Worm (Caenorhabditis elegans) whole organism, L3 larva: ENCODE data around the gene ocr-1.
A peak's percentile ranks its signal among the peaks of the same experiment; 100 is the strongest.

Experiments
- ama-1 ChIP-seq: fragments of 150-350 bp; optimal IDR thresholded peaks from 2 replicates; lab custom pipeline; 2018
- ceh-28 ChIP-seq: fragments of 150-350 bp; optimal IDR thresholded peaks from 2 replicates; lab custom pipeline; 2014; ENCODE audit warnings: missing biosample characterization, missing genetic modification reagents, missing genetic modification characterization
- ceh-82 ChIP-seq: fragments of 150-350 bp; optimal IDR thresholded peaks from 2 replicates; lab custom pipeline; 2014; ENCODE audit warnings: missing biosample characterization, missing genetic modification characterization
- elt-1 ChIP-seq: fragments of 150-350 bp; optimal IDR thresholded peaks from 2 replicates; lab custom pipeline; 2014; ENCODE audit warnings: missing biosample characterization, missing genetic modification characterization
- lin-39 ChIP-seq: fragments of 150-350 bp; optimal IDR thresholded peaks from 2 replicates; lab custom pipeline; 2018; ENCODE audit warnings: missing biosample characterization, missing genetic modification reagents, missing genetic modification characterization
- pha-4 ChIP-seq: fragments of 150-350 bp; optimal IDR thresholded peaks from 2 replicates; lab custom pipeline; 2014; ENCODE audit warnings: missing biosample characterization, missing genetic modification reagents, missing genetic modification characterization
- unc-62 ChIP-seq: fragments of 150-350 bp; sonication (generic microtip); optimal IDR thresholded peaks from 4 replicates; lab custom pipeline; 2014; ENCODE audit warnings: missing biosample characterization, missing genetic modification reagents, missing genetic modification characterization
- ztf-11 ChIP-seq: fragments of 150-350 bp; optimal IDR thresholded peaks from 2 replicates; lab custom pipeline; 2014; ENCODE audit warnings: missing biosample characterization, missing genetic modification characterization

DNA sequence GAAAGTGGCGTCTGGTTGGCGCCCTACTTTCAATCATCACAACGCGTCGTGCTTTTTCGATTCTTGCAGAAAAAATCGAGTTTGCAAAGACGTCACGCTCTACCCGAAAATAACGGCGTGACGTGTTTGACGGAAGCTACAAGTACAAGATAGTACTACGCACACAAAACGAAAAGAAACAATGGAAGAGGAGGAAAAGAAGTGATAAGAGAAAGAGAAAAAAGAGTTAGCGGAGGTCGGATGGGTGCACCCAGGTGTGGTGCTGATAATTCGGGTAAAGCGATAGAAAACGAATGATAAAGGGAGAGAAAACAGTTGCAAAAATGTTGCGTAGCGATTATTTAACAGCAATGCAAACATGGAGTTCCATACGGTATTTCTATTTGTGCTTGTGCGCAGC lies 37.5 kb upstream of the ocr-1 start:
- TF ChIP-seq unc-62, result no peak
- no peak for TF ChIP-seq lin-39
- no peak for TF ChIP-seq ama-1
- TF ChIP-seq ceh-82 (tag; lab: Kevin White, UChicago), result no peak
- TF ChIP-seq pha-4 (tag; lab: Kevin White, UChicago), result peak; percentile 53
- no peak for TF ChIP-seq ceh-28 (tag; lab: Kevin White, UChicago)
- no peak for TF ChIP-seq ztf-11 (tag; lab: Kevin White, UChicago)
- no peak for TF ChIP-seq elt-1 (tag; lab: Kevin White, UChicago)
